Fruit fly (Drosophila melanogaster) whole organism, embryonic: ENCODE measurements around the gene CG17839.

ENCODE experiments used
- CG10267 ChIP-seq: fragments of 200-800 bp; sonication (Bioruptor generic); optimal IDR thresholded peaks from 2 replicates; lab custom pipeline; 2018; ENCODE audit warnings: missing biosample characterization, mild to moderate bottlenecking, missing genetic modification characterization, moderate library complexity
- CG10431 ChIP-seq: fragments of 200-800 bp; sonication (Bioruptor generic); optimal IDR thresholded peaks from 3 replicates; lab custom pipeline; 2018; ENCODE audit warnings: missing biosample characterization, mild to moderate bottlenecking, missing genetic modification characterization
- CG11247 ChIP-seq: fragments of 200-800 bp; sonication (Bioruptor generic); IDR thresholded peaks from 2 replicates; pipeline ENCODE4 v1.3.6; 2022; ENCODE audit warnings: missing biosample characterization, missing genetic modification characterization
- CG13296 ChIP-seq: fragments of 200-800 bp; sonication (Bioruptor generic); optimal IDR thresholded peaks from 3 replicates; lab custom pipeline; 2018; ENCODE audit warnings: missing biosample characterization, mild to moderate bottlenecking, missing genetic modification characterization
- CG13424 ChIP-seq: fragments of 200-800 bp; sonication (Bioruptor generic); optimal IDR thresholded peaks from 2 replicates; lab custom pipeline; 2019; ENCODE audit warnings: missing biosample characterization, mild to moderate bottlenecking, missing genetic modification characterization, moderate library complexity
- CG14965 ChIP-seq: fragments of 200-800 bp; sonication (Bioruptor generic); optimal IDR thresholded peaks from 2 replicates; lab custom pipeline; 2016; ENCODE audit warnings: missing biosample characterization, missing genetic modification characterization, borderline replicate concordance
- CG16779 ChIP-seq: fragments of 200-800 bp; sonication (Bioruptor generic); IDR thresholded peaks from 2 replicates; pipeline ENCODE4 v1.3.6; 2022; ENCODE audit warnings: missing biosample characterization, missing genetic modification characterization
- CG17359 ChIP-seq: fragments of 200-800 bp; sonication (Bioruptor generic); optimal IDR thresholded peaks from 3 replicates; lab custom pipeline; 2018; ENCODE audit warnings: missing biosample characterization, mild to moderate bottlenecking, missing genetic modification characterization, moderate library complexity
- CG17568 ChIP-seq: fragments of 200-800 bp; sonication (Bioruptor generic); optimal IDR thresholded peaks from 2 replicates; lab custom pipeline; 2018; ENCODE audit warnings: missing biosample characterization, mild to moderate bottlenecking, missing genetic modification characterization, moderate library complexity
- CG2199 ChIP-seq: fragments of 200-800 bp; sonication (Bioruptor generic); IDR thresholded peaks from 3 replicates; pipeline ENCODE4 v1.3.6; 2022; ENCODE audit warnings: missing biosample characterization, missing genetic modification characterization
- CG30020 ChIP-seq: fragments of 200-800 bp; optimal IDR thresholded peaks from 2 replicates; lab custom pipeline; 2019; ENCODE audit warnings: missing biosample characterization, mild to moderate bottlenecking, missing genetic modification characterization, moderate library complexity
- CG42726 ChIP-seq: fragments of 200-800 bp; sonication (Bioruptor generic); IDR thresholded peaks from 2 replicates; pipeline ENCODE4 v1.3.6; 2022; ENCODE audit warnings: missing biosample characterization, missing genetic modification characterization; ENCODE audit not compliant: partially characterized antibody
- CG6254 ChIP-seq: fragments of 200-800 bp; sonication (Bioruptor generic); optimal IDR thresholded peaks from 3 replicates; lab custom pipeline; 2017; ENCODE audit warnings: mild to moderate bottlenecking, missing biosample characterization, missing genetic modification reagents, missing genetic modification characterization
- CG6791 ChIP-seq: fragments of 200-800 bp; sonication (Bioruptor generic); IDR thresholded peaks from 3 replicates; pipeline ENCODE4 v1.3.6; 2022; ENCODE audit warnings: missing biosample characterization, missing genetic modification characterization; ENCODE audit not compliant: partially characterized antibody
- CG8290 ChIP-seq, 3 experiments: fragments of 200-800 bp; sonication (Bioruptor generic); optimal IDR thresholded peaks; 2 replicates each; lab custom pipeline; 2016 to 2019; ENCODE audit warnings: missing biosample characterization in 3 of 3, missing genetic modification characterization in 3 of 3, mild to moderate bottlenecking in 2 of 3, moderate library complexity in 1 of 3
- CG8924 ChIP-seq: fragments of 200-800 bp; optimal IDR thresholded peaks from 3 replicates; lab custom pipeline; 2019; ENCODE audit warnings: missing biosample characterization, mild to moderate bottlenecking, missing genetic modification characterization, moderate library complexity
- CG8944 ChIP-seq: fragments of 200-800 bp; sonication (Bioruptor generic); optimal IDR thresholded peaks from 3 replicates; lab custom pipeline; 2016; ENCODE audit warnings: missing biosample characterization, missing genetic modification characterization
- D ChIP-seq, 2 experiments: fragments of 200-800 bp in 1 of 2; fragments of >200 bp in 1 of 2; sonication (Bioruptor generic) in 1 of 2; optimal IDR thresholded peaks; 2 replicates in 1 of 2; 3 replicates in 1 of 2; lab custom pipeline; 2017; ENCODE audit warnings: mild to moderate bottlenecking in 1 of 2, missing biosample characterization in 1 of 2, missing genetic modification characterization in 1 of 2, missing genetic modification reagents in 1 of 2
- Deaf1 ChIP-seq: fragments of 200-800 bp; optimal IDR thresholded peaks from 3 replicates; lab custom pipeline; 2019; ENCODE audit warnings: missing biosample characterization, mild to moderate bottlenecking, missing genetic modification characterization, moderate library complexity
- Drgx ChIP-seq: fragments of 200-800 bp; sonication (Bioruptor generic); IDR thresholded peaks from 2 replicates; pipeline ENCODE4 v1.3.6; 2022; ENCODE audit warnings: missing biosample characterization, missing genetic modification characterization
- HLH3B ChIP-seq: fragments of 200-800 bp; sonication (Bioruptor generic); IDR thresholded peaks from 2 replicates; pipeline ENCODE4 v1.3.6; 2022; ENCODE audit warnings: missing biosample characterization, missing genetic modification characterization
- Hr78 ChIP-seq, 2 experiments: fragments of 200-800 bp in 1 of 2; fragments of >200 bp in 1 of 2; sonication (Bioruptor generic) in 1 of 2; optimal IDR thresholded peaks; 2 replicates each; lab custom pipeline; 2017 to 2019; ENCODE audit warnings: missing biosample characterization in 2 of 2, missing genetic modification characterization in 2 of 2, mild to moderate bottlenecking in 1 of 2, moderate library complexity in 1 of 2
- Lhr ChIP-seq: fragments of 200-800 bp; sonication (Bioruptor generic); optimal IDR thresholded peaks from 3 replicates; lab custom pipeline; 2017; ENCODE audit warnings: mild to moderate bottlenecking, missing biosample characterization, missing genetic modification reagents, missing genetic modification characterization
- Lim3 ChIP-seq: fragments of 200-800 bp; sonication (Bioruptor generic); IDR thresholded peaks from 2 replicates; pipeline ENCODE4 v1.3.6; 2022; ENCODE audit warnings: missing biosample characterization, missing genetic modification characterization
- Mad ChIP-seq: fragments of 200-800 bp; sonication (Bioruptor generic); optimal IDR thresholded peaks from 2 replicates; lab custom pipeline; 2016; ENCODE audit warnings: missing biosample characterization, missing genetic modification characterization
- Med ChIP-seq: fragments of 200-800 bp; sonication (Bioruptor generic); peaks from one replicate; lab custom pipeline; 2016; ENCODE audit warnings: missing biosample characterization, missing genetic modification characterization, mild to moderate bottlenecking, inconsistent platforms, moderate library complexity
- NFAT ChIP-seq: fragments of 200-800 bp; sonication (Bioruptor generic); IDR thresholded peaks from 2 replicates; pipeline ENCODE4 v1.3.6; 2022; ENCODE audit warnings: missing biosample characterization, missing genetic modification characterization
- Ptx1 ChIP-seq: fragments of 200-800 bp; sonication (Bioruptor generic); IDR thresholded peaks from 2 replicates; pipeline ENCODE4 v1.3.6; 2022; ENCODE audit warnings: missing biosample characterization, missing genetic modification characterization
- Ravus ChIP-seq: fragments of 200-800 bp; sonication (Bioruptor generic); IDR thresholded peaks from 2 replicates; pipeline ENCODE4 v1.3.6; 2022; ENCODE audit warnings: missing biosample characterization, missing genetic modification characterization
- Six4 ChIP-seq: fragments of 200-800 bp; sonication (Bioruptor generic); optimal IDR thresholded peaks from 2 replicates; lab custom pipeline; 2016; ENCODE audit warnings: missing biosample characterization, missing genetic modification characterization
- TFAM ChIP-seq: fragments of 200-800 bp; sonication (Bioruptor generic); optimal IDR thresholded peaks from 2 replicates; lab custom pipeline; 2017; ENCODE audit warnings: missing biosample characterization, missing genetic modification characterization, inconsistent platforms
- bsh ChIP-seq, 2 experiments: fragments of 200-800 bp; sonication (Bioruptor generic); optimal IDR thresholded peaks; 2 replicates each; lab custom pipeline; 2017 to 2018; ENCODE audit warnings: mild to moderate bottlenecking in 2 of 2, missing biosample characterization in 2 of 2, missing genetic modification characterization in 2 of 2, moderate library complexity in 1 of 2
- chn ChIP-seq: fragments of 200-800 bp; sonication (Bioruptor generic); optimal IDR thresholded peaks from 2 replicates; lab custom pipeline; 2016; ENCODE audit warnings: missing biosample characterization, missing genetic modification characterization
- dysf ChIP-seq: fragments of 200-800 bp; sonication (Bioruptor generic); IDR thresholded peaks from 3 replicates; pipeline ENCODE4 v1.3.6; 2022; ENCODE audit warnings: missing biosample characterization, missing genetic modification characterization
- fru ChIP-seq: fragments of >200 bp; optimal IDR thresholded peaks from 2 replicates; lab custom pipeline; 2017
- h ChIP-seq: fragments of >200 bp; optimal IDR thresholded peaks from 2 replicates; lab custom pipeline; 2017
- lov ChIP-seq, 2 experiments: fragments of 200-800 bp in 1 of 2; fragments of >200 bp in 1 of 2; sonication (Bioruptor generic) in 1 of 2; IDR thresholded peaks in 1 of 2; optimal IDR thresholded peaks in 1 of 2; 2 replicates in 1 of 2; 3 replicates in 1 of 2; pipeline versions ENCODE4 v1.3.6 to Lab custom; 2017 to 2022; ENCODE audit warnings: missing biosample characterization in 1 of 2, missing genetic modification characterization in 1 of 2
- mld ChIP-seq: fragments of 200-800 bp; sonication (Bioruptor generic); IDR thresholded peaks from 3 replicates; pipeline ENCODE4 v1.3.6; 2022; ENCODE audit warnings: missing biosample characterization, missing genetic modification characterization; ENCODE audit not compliant: partially characterized antibody
- nerfin-1 ChIP-seq: fragments of 200-800 bp; sonication (Bioruptor generic); optimal IDR thresholded peaks from 3 replicates; lab custom pipeline; 2019; ENCODE audit warnings: missing biosample characterization, mild to moderate bottlenecking, missing genetic modification characterization, moderate library complexity
- odd ChIP-seq: fragments of 200-800 bp; sonication (Bioruptor generic); optimal IDR thresholded peaks from 2 replicates; lab custom pipeline; 2017; ENCODE audit warnings: missing biosample characterization, mild to moderate bottlenecking, missing genetic modification characterization
- prd ChIP-seq, 3 experiments: fragments of >200 bp in 2 of 3; fragments of 200-800 bp in 1 of 3; sonication (Bioruptor generic) in 1 of 3; optimal IDR thresholded peaks in 2 of 3; IDR thresholded peaks in 1 of 3; 2 replicates in 2 of 3; 3 replicates in 1 of 3; pipeline versions ENCODE4 v1.3.6 to Lab custom; 2017 to 2022; ENCODE audit warnings: missing biosample characterization in 1 of 3, missing genetic modification characterization in 1 of 3
- sob ChIP-seq: fragments of 200-800 bp; sonication (Bioruptor generic); IDR thresholded peaks from 2 replicates; pipeline ENCODE4 v1.3.6; 2022; ENCODE audit warnings: missing biosample characterization, missing genetic modification characterization
- sr ChIP-seq: fragments of 200-800 bp; sonication (Bioruptor generic); IDR thresholded peaks from 3 replicates; pipeline ENCODE4 v1.3.6; 2022; ENCODE audit warnings: missing biosample characterization, missing genetic modification characterization
- sug ChIP-seq: fragments of 200-800 bp; optimal IDR thresholded peaks from 2 replicates; lab custom pipeline; 2019; ENCODE audit warnings: missing biosample characterization, mild to moderate bottlenecking, missing genetic modification characterization, moderate library complexity
- unc-4 ChIP-seq: fragments of 200-800 bp; sonication (Bioruptor generic); IDR thresholded peaks from 2 replicates; pipeline ENCODE4 v1.3.6; 2022; ENCODE audit warnings: missing biosample characterization, missing genetic modification characterization; ENCODE audit not compliant: partially characterized antibody
- zen2 ChIP-seq: fragments of 200-800 bp; sonication (Bioruptor generic); IDR thresholded peaks from 3 replicates; pipeline ENCODE4 v1.3.6; 2022; ENCODE audit warnings: missing biosample characterization, missing genetic modification characterization; ENCODE audit not compliant: partially characterized antibody

The CG17839 gene

dm6 chr3L:14775711-14776660 lies 28.9 kb upstream of the CG17839 start, which contains the start of gene mop (continued):
- TF ChIP-seq NFAT (GFP tag; lab: Robert Waterston, UW) (peak; percentile 70; the same call in 1 of the 2 replicates), CG6791 (GFP tag; lab: Robert Waterston, UW) (peak; percentile 47; the same call in 1 of the 3 replicates), CG16779 (GFP tag; lab: Robert Waterston, UW) (no peak), TFAM (GFP tag; lab: Kevin White, UChicago) (no peak), Ravus (GFP tag; lab: Robert Waterston, UW) (no peak), h (lab: Kevin White, UChicago) (no peak), D (optimal IDR thresholded peaks at IDR 0.05; lab: Kevin White, UChicago) (peak; percentile 10), D (GFP tag; optimal IDR thresholded peaks at IDR 0.05; lab: Kevin White, UChicago) (no peak), Ptx1 (GFP tag; lab: Robert Waterston, UW) (peak; percentile 53), CG10267 (peak; percentile 26), unc-4 (GFP tag; lab: Robert Waterston, UW) (peak; percentile 68), sug (no peak), Drgx (GFP tag; lab: Robert Waterston, UW) (no peak), mld (GFP tag; lab: Robert Waterston, UW) (no peak), CG17359 (tag; lab: Kevin White, UChicago) (no peak), CG30020 (tag; lab: Kevin White, UChicago) (no peak), sob (GFP tag; lab: Robert Waterston, UW) (peak; percentile 48; the same call in 1 of the 2 replicates), Med (GFP tag; lab: Kevin White, UChicago) (peak; percentile 79), CG42726 (GFP tag; lab: Robert Waterston, UW) (no peak), Lhr (peak; percentile 10), CG8944 (GFP tag; lab: Kevin White, UChicago) (no peak), odd (GFP tag; lab: Kevin White, UChicago) (no peak), sr (no peak), chn (GFP tag; lab: Kevin White, UChicago) (no peak), CG17568 (GFP tag; lab: Kevin White, UChicago) (no peak), fru (lab: Kevin White, UChicago) (no peak), prd (optimal IDR thresholded peaks at IDR 0.05; lab: Kevin White, UChicago) (no peak), prd (GFP tag; IDR thresholded peaks at IDR 0.05; lab: Robert Waterston, UW) (peak; percentile 73), dysf (GFP tag; lab: Robert Waterston, UW) (peak; percentile 46; the same call in 2 of the 3 replicates), Mad (peak; percentile 3), Deaf1 (tag; lab: Kevin White, UChicago) (no peak), CG8924 (tag; lab: Kevin White, UChicago) (peak; percentile 67), Lim3 (GFP tag; lab: Robert Waterston, UW) (no peak), CG14965 (GFP tag; lab: Kevin White, UChicago) (no peak), bsh (GFP tag; optimal IDR thresholded peaks at IDR 0.05; lab: Kevin White, UChicago) (no peak), HLH3B (peak; percentile 48), zen2 (GFP tag; lab: Robert Waterston, UW) (no peak; the same call in 2 of the 3 replicates), CG13424 (tag; lab: Kevin White, UChicago) (peak; percentile 53), CG11247 (GFP tag; lab: Robert Waterston, UW) (0 out of 2 replicates have a peak, but pooled peaks have one; percentile 37), Hr78 (GFP tag; optimal IDR thresholded peaks at IDR 0.05; lab: Kevin White, UChicago) (no peak), CG6254 (GFP tag; lab: Kevin White, UChicago) (no peak), CG13296 (no peak), CG10431 (no peak), nerfin-1 (tag; lab: Kevin White, UChicago) (no peak), CG2199 (GFP tag; lab: Robert Waterston, UW) (no peak), CG8290 (GFP tag; optimal IDR thresholded peaks at IDR 0.05; lab: Kevin White, UChicago) (peak; percentile 78), CG8290 (tag; optimal IDR thresholded peaks at IDR 0.05; lab: Kevin White, UChicago) (peak in 1 of 2 experiments; percentile 70), Six4 (GFP tag; lab: Kevin White, UChicago) (peak; percentile 9), lov (optimal IDR thresholded peaks at IDR 0.05; lab: Kevin White, UChicago) (no peak), lov (GFP tag; IDR thresholded peaks at IDR 0.05; lab: Robert Waterston, UW) (no peak)
